Worm (Caenorhabditis elegans): ENCODE measurements around the gene pos-1.
A peak's percentile ranks its signal among the peaks of the same experiment; 100 is the strongest.

DNA sequence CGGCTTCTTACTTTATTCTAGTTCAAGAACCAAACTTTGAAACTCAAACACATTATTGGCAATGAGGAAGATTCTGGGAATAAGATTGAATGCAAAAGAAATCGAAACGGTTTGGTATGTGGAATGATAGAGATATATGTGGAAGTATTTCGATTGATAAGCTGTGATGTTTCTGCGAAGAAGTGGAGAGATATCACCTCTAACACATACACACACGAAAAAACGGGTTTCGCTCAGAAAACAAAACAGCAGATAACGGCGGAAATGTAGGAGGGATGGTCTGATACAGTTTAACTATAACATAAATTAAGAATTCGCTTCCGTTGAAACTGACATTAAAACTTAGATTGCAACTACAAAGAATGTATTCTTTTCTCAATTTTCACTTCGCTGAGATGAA, 12.6 kb upstream of the pos-1 start:
- TF ChIP-seq unc-62 (GFP tag; optimal IDR thresholded peaks at IDR 0.05 in 1 of 2): peak in 1 of 2 experiments; percentile 45
- no peak for TF ChIP-seq unc-62 (tag; optimal IDR thresholded peaks at IDR 0.05)
- no peak for TF ChIP-seq snpc-4 (tag; optimal IDR thresholded peaks at IDR 0.05)
- no peak for TF ChIP-seq F26F4.8 (GFP tag; conservative IDR thresholded peaks at IDR 0.05)
- peak; percentile 52 for TF ChIP-seq nhr-28 (tag; optimal IDR thresholded peaks at IDR 0.05)
- TF ChIP-seq mdl-1 (tag; optimal IDR thresholded peaks at IDR 0.05): no peak
- no peak for TF ChIP-seq ceh-28 (tag; optimal IDR thresholded peaks at IDR 0.05)
- no peak for TF ChIP-seq lir-3 (tag; optimal IDR thresholded peaks at IDR 0.05)
- no peak for TF ChIP-seq fos-1 (tag; optimal IDR thresholded peaks at IDR 0.05)
- no peak for TF ChIP-seq lin-38 (GFP tag; IDR thresholded peaks at IDR 0.05)
- TF ChIP-seq mes-2 (tag; optimal IDR thresholded peaks at IDR 0.05; ENCODE audit: poor library complexity, severe bottlenecking): no peak
- TF ChIP-seq ama-1 (optimal IDR thresholded peaks at IDR 0.05): no peak
- no peak for TF ChIP-seq ztf-11 (tag; optimal IDR thresholded peaks at IDR 0.05)
- no peak for TF ChIP-seq nhr-237 (tag; optimal IDR thresholded peaks at IDR 0.05)
- TF ChIP-seq dpl-1 (GFP tag; optimal IDR thresholded peaks at IDR 0.05): no peak
